Fruit fly (Drosophila melanogaster) whole organism, adult: ENCODE measurements around the gene CG6465.

Source experiments
- CG11617 ChIP-seq: fragments of 200-800 bp; sonication (Bioruptor generic); optimal IDR thresholded peaks from 2 replicates; lab custom pipeline; 2017; ENCODE audit warnings: mild to moderate bottlenecking, missing biosample characterization, missing genetic modification reagents, missing genetic modification characterization
- CG12768 ChIP-seq: fragments of 200-800 bp; sonication (Bioruptor generic); optimal IDR thresholded peaks from 2 replicates; lab custom pipeline; 2017; ENCODE audit warnings: missing biosample characterization, missing genetic modification characterization, mild to moderate bottlenecking, moderate library complexity, missing genetic modification reagents
- CG14711 ChIP-seq: fragments of 200-800 bp; sonication (Bioruptor generic); optimal IDR thresholded peaks from 2 replicates; lab custom pipeline; 2018; ENCODE audit warnings: missing biosample characterization, mild to moderate bottlenecking, missing genetic modification characterization, moderate library complexity
- CG1620 ChIP-seq: fragments of 200-800 bp; sonication (Bioruptor generic); optimal IDR thresholded peaks from 2 replicates; lab custom pipeline; 2016; ENCODE audit warnings: missing biosample characterization, missing genetic modification characterization
- CG33017 ChIP-seq: fragments of 200-800 bp; sonication (Bioruptor generic); optimal IDR thresholded peaks from 2 replicates; lab custom pipeline; 2018; ENCODE audit warnings: missing biosample characterization, mild to moderate bottlenecking, missing genetic modification characterization, moderate library complexity
- CG5204 ChIP-seq: fragments of 200-800 bp; sonication (Bioruptor generic); optimal IDR thresholded peaks from 2 replicates; lab custom pipeline; 2016; ENCODE audit warnings: missing biosample characterization, missing genetic modification characterization
- CG7045 ChIP-seq: fragments of 200-800 bp; sonication (Bioruptor generic); optimal IDR thresholded peaks from 2 replicates; lab custom pipeline; 2017; ENCODE audit warnings: missing biosample characterization, mild to moderate bottlenecking, missing genetic modification characterization
- CG7101 ChIP-seq: fragments of 200-800 bp; sonication (Bioruptor generic); optimal IDR thresholded peaks from 2 replicates; lab custom pipeline; 2018; ENCODE audit warnings: missing biosample characterization, mild to moderate bottlenecking, missing genetic modification characterization, moderate library complexity
- Clk ChIP-seq: fragments of 200-800 bp; sonication (Bioruptor generic); optimal IDR thresholded peaks from 2 replicates; lab custom pipeline; 2017; ENCODE audit warnings: missing biosample characterization, missing genetic modification characterization
- Crg-1 ChIP-seq: fragments of 200-800 bp; sonication (Bioruptor generic); optimal IDR thresholded peaks from 2 replicates; lab custom pipeline; 2016; ENCODE audit warnings: missing biosample characterization, missing genetic modification characterization
- Hr96 ChIP-seq: fragments of 200-800 bp; sonication (Bioruptor generic); optimal IDR thresholded peaks from 2 replicates; lab custom pipeline; 2016; ENCODE audit warnings: missing biosample characterization, missing genetic modification characterization
- Mnt ChIP-seq: fragments of 200-800 bp; sonication (Bioruptor generic); optimal IDR thresholded peaks from 2 replicates; lab custom pipeline; 2016; ENCODE audit warnings: missing biosample characterization, mild to moderate bottlenecking, missing genetic modification characterization
- bab1 ChIP-seq: fragments of 200-800 bp; sonication (Bioruptor generic); optimal IDR thresholded peaks from 3 replicates; lab custom pipeline; 2019; ENCODE audit warnings: missing biosample characterization, mild to moderate bottlenecking, missing genetic modification characterization, moderate library complexity
- cic ChIP-seq: fragments of 200-800 bp; sonication (Bioruptor generic); optimal IDR thresholded peaks from 2 replicates; lab custom pipeline; 2017; ENCODE audit warnings: missing biosample characterization, mild to moderate bottlenecking, missing genetic modification characterization, moderate library complexity
- cnc ChIP-seq, 2 experiments: fragments of >200 bp; optimal IDR thresholded peaks; 2 replicates each; lab custom pipeline; 2017
- kay ChIP-seq: fragments of 200-800 bp; sonication (Bioruptor generic); peaks from one replicate; lab custom pipeline; 2016; ENCODE audit warnings: missing biosample characterization, missing genetic modification characterization, borderline replicate concordance
- ovo ChIP-seq: fragments of 200-800 bp; sonication (Bioruptor generic); optimal IDR thresholded peaks from 2 replicates; lab custom pipeline; 2016; ENCODE audit warnings: missing biosample characterization, missing genetic modification characterization
- pad ChIP-seq: fragments of 200-800 bp; sonication (Bioruptor generic); optimal IDR thresholded peaks from 3 replicates; lab custom pipeline; 2017; ENCODE audit warnings: missing biosample characterization, missing genetic modification characterization, mild to moderate bottlenecking, moderate library complexity, missing genetic modification reagents
- tj ChIP-seq: fragments of 200-800 bp; sonication (Bioruptor generic); optimal IDR thresholded peaks from 3 replicates; lab custom pipeline; 2017; ENCODE audit warnings: missing biosample characterization, mild to moderate bottlenecking, missing genetic modification characterization, moderate library complexity
- toe ChIP-seq: fragments of 200-800 bp; sonication (Bioruptor generic); optimal IDR thresholded peaks from 2 replicates; lab custom pipeline; 2016; ENCODE audit warnings: missing biosample characterization, missing genetic modification characterization

The CG6465 gene

DNA sequence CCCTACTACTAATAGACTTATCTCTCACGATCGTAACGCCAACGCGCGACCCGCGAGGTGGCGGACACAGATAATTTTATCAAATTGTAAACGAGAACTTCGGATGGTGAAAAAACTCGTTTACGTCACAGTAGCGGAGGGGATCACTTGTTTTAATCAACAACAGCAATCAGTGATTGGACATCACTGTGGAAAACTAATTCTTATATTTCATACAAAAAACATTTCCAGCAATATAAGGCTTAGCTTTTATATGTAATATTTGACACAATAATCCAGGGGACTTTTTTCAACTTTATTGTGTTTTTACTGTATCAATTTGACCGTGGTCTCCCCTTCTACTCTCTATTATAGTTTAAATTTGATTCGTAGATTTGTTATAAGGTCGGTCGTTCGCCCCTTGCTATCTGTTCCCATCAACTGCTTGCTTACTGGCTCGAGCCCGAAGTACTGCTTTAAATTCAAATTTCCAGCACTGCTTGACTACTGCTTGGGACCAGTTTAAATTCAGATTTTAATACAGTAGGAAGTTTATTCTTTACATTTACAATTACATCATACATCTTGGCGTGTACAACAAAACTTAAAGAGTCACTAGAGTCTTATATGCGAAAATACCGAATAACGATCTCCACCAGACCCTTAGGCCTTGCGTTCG, at the start of gene CG6465:
CG6465 (minus strand) TSS at position 7 of the 658 bp plus-strand sequence.
- peak; percentile 32 for TF ChIP-seq CG33017 (tag; lab: Kevin White, UChicago)
- peak; percentile 70 for TF ChIP-seq kay
- no peak for TF ChIP-seq CG5204 (GFP tag; lab: Kevin White, UChicago)
- TF ChIP-seq pad (GFP tag; lab: Kevin White, UChicago): peak; percentile 54
- TF ChIP-seq cic (GFP tag; lab: Kevin White, UChicago): peak; percentile 63
- TF ChIP-seq CG12768: peak; percentile 37
- TF ChIP-seq CG14711 (tag; lab: Kevin White, UChicago): no peak

DNA sequence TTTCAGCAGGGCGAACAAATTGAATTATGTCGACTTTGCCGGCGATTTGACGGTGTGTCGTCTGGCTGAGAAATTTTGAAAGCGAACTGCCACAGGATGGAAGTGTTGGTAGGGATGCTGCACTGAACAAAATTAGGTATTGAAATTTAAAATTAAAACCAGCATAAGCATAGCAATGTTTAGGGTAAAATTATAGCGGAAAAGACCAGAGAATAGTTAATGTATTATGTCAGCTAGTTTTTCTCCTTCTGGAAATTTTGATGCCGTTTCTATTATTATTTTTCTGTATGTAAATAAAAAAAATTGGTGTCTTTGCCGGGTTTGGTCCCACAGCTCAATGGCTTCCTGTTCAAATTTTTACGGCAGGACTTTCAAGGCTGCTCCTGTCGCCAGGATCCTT, 49.7 kb upstream of the CG6465 start:
- TF ChIP-seq ovo (GFP tag; lab: Kevin White, UChicago): no peak
- TF ChIP-seq Mnt (GFP tag; lab: Kevin White, UChicago): no peak
- TF ChIP-seq cic (GFP tag; lab: Kevin White, UChicago): no peak
- no peak for TF ChIP-seq CG1620 (GFP tag; lab: Kevin White, UChicago)
- TF ChIP-seq CG12768: no peak
- no peak for TF ChIP-seq Crg-1
- TF ChIP-seq CG7045: no peak
- TF ChIP-seq tj (GFP tag; lab: Kevin White, UChicago): no peak
- no peak for TF ChIP-seq CG11617
- no peak for TF ChIP-seq CG14711 (tag; lab: Kevin White, UChicago)
- TF ChIP-seq bab1 (GFP tag; lab: Kevin White, UChicago): no peak
- TF ChIP-seq Hr96 (GFP tag; lab: Kevin White, UChicago): no peak
- TF ChIP-seq kay: no peak
- no peak for TF ChIP-seq Clk (GFP tag; lab: Kevin White, UChicago)
- TF ChIP-seq pad (GFP tag; lab: Kevin White, UChicago): no peak
- no peak for TF ChIP-seq cnc (optimal IDR thresholded peaks at IDR 0.05; lab: Kevin White, UChicago)
- TF ChIP-seq CG33017 (tag; lab: Kevin White, UChicago): no peak

DNA sequence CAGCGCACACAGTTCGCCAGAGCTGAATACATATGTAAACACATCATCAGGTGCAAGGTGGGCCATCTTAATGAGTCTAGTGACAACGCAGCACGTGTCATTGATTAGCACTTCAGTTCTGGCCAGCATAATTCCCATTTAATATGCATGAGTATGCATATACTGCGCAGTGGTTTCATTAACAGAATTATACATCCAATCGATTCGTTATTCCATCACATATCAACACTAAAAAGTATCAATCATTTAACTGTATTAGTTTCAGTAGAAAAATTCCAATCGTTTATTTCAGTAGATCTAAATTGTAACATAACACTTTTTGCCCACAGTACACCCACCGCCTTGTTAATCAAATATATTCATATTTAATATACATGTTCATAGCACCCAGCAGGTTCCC, 37.4 kb upstream of the CG6465 start, which contains the start of gene CG4073:
CG4073 (plus strand) TSS at position 301 of the 400 bp plus-strand sequence.
- TF ChIP-seq pad (GFP tag; lab: Kevin White, UChicago) (no peak), CG14711 (tag; lab: Kevin White, UChicago) (no peak), CG12768 (no peak), Crg-1 (no peak), CG11617 (no peak), CG5204 (GFP tag; lab: Kevin White, UChicago) (no peak)

- no peak for TF ChIP-seq toe (GFP tag; lab: Kevin White, UChicago)
- TF ChIP-seq pad (GFP tag; lab: Kevin White, UChicago): no peak
- TF ChIP-seq CG5204 (GFP tag; lab: Kevin White, UChicago): no peak
- TF ChIP-seq CG12768: no peak
- no peak for TF ChIP-seq CG33017 (tag; lab: Kevin White, UChicago)
- TF ChIP-seq Crg-1: no peak
- no peak for TF ChIP-seq CG7101 (tag; lab: Kevin White, UChicago)
- TF ChIP-seq kay: no peak
- no peak for TF ChIP-seq Clk (GFP tag; lab: Kevin White, UChicago)
- TF ChIP-seq CG1620 (GFP tag; lab: Kevin White, UChicago): no peak
- TF ChIP-seq tj (GFP tag; lab: Kevin White, UChicago): no peak
- TF ChIP-seq CG7045: no peak
- TF ChIP-seq CG11617: no peak
- TF ChIP-seq CG14711 (tag; lab: Kevin White, UChicago): no peak
- TF ChIP-seq bab1 (GFP tag; lab: Kevin White, UChicago): no peak
- no peak for TF ChIP-seq cnc (optimal IDR thresholded peaks at IDR 0.05; lab: Kevin White, UChicago)
- TF ChIP-seq Hr96 (GFP tag; lab: Kevin White, UChicago): no peak
- no peak for TF ChIP-seq Mnt (GFP tag; lab: Kevin White, UChicago)
- no peak for TF ChIP-seq ovo (GFP tag; lab: Kevin White, UChicago)
- TF ChIP-seq cic (GFP tag; lab: Kevin White, UChicago): no peak
Observed at dm6 chr3R:10711148-10711547, 34.1 kb upstream of the CG6465 start, which contains the start of gene CG14689. Gene CG14689, minus strand, starts transcription at chr3R:10711248.

- TF ChIP-seq pad (GFP tag; lab: Kevin White, UChicago) (no peak), CG7045 (no peak), bab1 (GFP tag; lab: Kevin White, UChicago) (no peak), Hr96 (GFP tag; lab: Kevin White, UChicago) (no peak), CG33017 (tag; lab: Kevin White, UChicago) (no peak), Crg-1 (no peak), CG11617 (no peak), Mnt (GFP tag; lab: Kevin White, UChicago) (no peak), Clk (GFP tag; lab: Kevin White, UChicago) (no peak), CG7101 (tag; lab: Kevin White, UChicago) (no peak), CG12768 (no peak)
Observed at dm6 chr3R:10709264-10709663, 32.2 kb upstream of the CG6465 start, which contains the start of gene CG31373. Gene CG31373, minus strand, starts transcription at chr3R:10709364.

dm6 chr3R:10708169-10708568, 31.1 kb upstream of the CG6465 start, which contains the start of gene CG31278:
Gene CG31278, minus strand, starts transcription at chr3R:10708340.
- TF ChIP-seq CG7045: no peak
- no peak for TF ChIP-seq Mnt (GFP tag; lab: Kevin White, UChicago)
- no peak for TF ChIP-seq pad (GFP tag; lab: Kevin White, UChicago)
- no peak for TF ChIP-seq CG33017 (tag; lab: Kevin White, UChicago)
- TF ChIP-seq CG5204 (GFP tag; lab: Kevin White, UChicago): no peak
- no peak for TF ChIP-seq toe (GFP tag; lab: Kevin White, UChicago)
- TF ChIP-seq ovo (GFP tag; lab: Kevin White, UChicago): no peak
- peak; percentile 26 for TF ChIP-seq bab1 (GFP tag; lab: Kevin White, UChicago)
